Worm (Caenorhabditis elegans): ENCODE results near the gene nas-37.

The nas-37 gene

ce11 chrX:9948963-9949362 lies at the start of gene nas-37:
Gene nas-37, minus strand, starts transcription at chrX:9949063.
- TF ChIP-seq blmp-1 (tag; optimal IDR thresholded peaks at IDR 0.05): no peak
- no peak for TF ChIP-seq tbx-8 (GFP tag; optimal IDR thresholded peaks at IDR 0.05)
- no peak for TF ChIP-seq lin-32 (GFP tag; optimal IDR thresholded peaks at IDR 0.05)
- TF ChIP-seq ceh-39 (tag; optimal IDR thresholded peaks at IDR 0.05): no peak

ce11 chrX:9997344-9997743 lies 48.5 kb upstream of the nas-37 start:
- TF ChIP-seq mep-1 (tag; optimal IDR thresholded peaks at IDR 0.05) (no peak), nhr-28 (tag; optimal IDR thresholded peaks at IDR 0.05) (no peak), ham-2 (GFP tag; optimal IDR thresholded peaks at IDR 0.05) (no peak), unc-39 (tag; optimal IDR thresholded peaks at IDR 0.05) (no peak), tbx-8 (GFP tag; optimal IDR thresholded peaks at IDR 0.05) (no peak), ztf-11 (tag; optimal IDR thresholded peaks at IDR 0.05) (no peak), elt-3 (tag; optimal IDR thresholded peaks at IDR 0.05) (no peak), sem-2 (GFP tag; optimal IDR thresholded peaks at IDR 0.05) (no peak), nhr-237 (tag; optimal IDR thresholded peaks at IDR 0.05) (no peak), ceh-39 (tag; optimal IDR thresholded peaks at IDR 0.05) (no peak), M03D4.4 (tag; optimal IDR thresholded peaks at IDR 0.05) (no peak), ces-1 (GFP tag; optimal IDR thresholded peaks at IDR 0.05) (no peak), elt-1 (tag; optimal IDR thresholded peaks at IDR 0.05; ENCODE audit: borderline replicate concordance, insufficient read depth) (no peak)

- TF ChIP-seq mep-1 (tag; optimal IDR thresholded peaks at IDR 0.05): no peak
- no peak for TF ChIP-seq pha-4 (tag; optimal IDR thresholded peaks at IDR 0.05)
- TF ChIP-seq zip-8 (tag; optimal IDR thresholded peaks at IDR 0.05): no peak
- TF ChIP-seq hlh-1 (tag; optimal IDR thresholded peaks at IDR 0.05): no peak
- TF ChIP-seq bed-3 (GFP tag; optimal IDR thresholded peaks at IDR 0.05): no peak
- TF ChIP-seq ceh-83 (GFP tag; optimal IDR thresholded peaks at IDR 0.05): no peak
- TF ChIP-seq mab-5 (tag; optimal IDR thresholded peaks at IDR 0.05): no peak
- no peak for TF ChIP-seq lin-13 (tag; optimal IDR thresholded peaks at IDR 0.05)
These were observed 44.2 kb upstream of the nas-37 start for ce11 chrX:9993100-9993499.

ce11 chrX:9988884-9989283 lies 40.0 kb upstream of the nas-37 start:
- TF ChIP-seq sem-2 (GFP tag; optimal IDR thresholded peaks at IDR 0.05) (no peak), cnd-1 (tag; optimal IDR thresholded peaks at IDR 0.05) (peak; percentile 45), ceh-39 (tag; optimal IDR thresholded peaks at IDR 0.05) (no peak), ham-2 (GFP tag; optimal IDR thresholded peaks at IDR 0.05) (peak; percentile 78)

- TF ChIP-seq elt-1 (tag; optimal IDR thresholded peaks at IDR 0.05; ENCODE audit: borderline replicate concordance, insufficient read depth): peak; percentile 4
- peak; percentile 28 for TF ChIP-seq pha-4 (tag; optimal IDR thresholded peaks at IDR 0.05)
- TF ChIP-seq blmp-1 (tag; optimal IDR thresholded peaks at IDR 0.05): no peak
These were observed 38.3 kb upstream of the nas-37 start for ce11 chrX:9987166-9987565.

- no peak for TF ChIP-seq elt-1 (tag; optimal IDR thresholded peaks at IDR 0.05; ENCODE audit: borderline replicate concordance, insufficient read depth)
- no peak for TF ChIP-seq ceh-39 (tag; optimal IDR thresholded peaks at IDR 0.05)
- no peak for TF ChIP-seq nhr-28 (tag; optimal IDR thresholded peaks at IDR 0.05)
These were observed 36.1 kb upstream of the nas-37 start, which contains the start of gene F19C6.5 for ce11 chrX:9984889-9985404. Gene F19C6.5, minus strand, starts transcription at chrX:9984939.

ce11 chrX:9981259-9981658 lies 32.4 kb upstream of the nas-37 start:
- no peak for TF ChIP-seq lin-13 (tag; optimal IDR thresholded peaks at IDR 0.05)

ce11 chrX:9976206-9976605 lies 27.3 kb upstream of the nas-37 start, which contains the start of gene mgl-1:
Gene mgl-1, minus strand, starts transcription at chrX:9976306.
- TF ChIP-seq mep-1 (tag; optimal IDR thresholded peaks at IDR 0.05): no peak
- TF ChIP-seq nhr-237 (tag; optimal IDR thresholded peaks at IDR 0.05): no peak
- no peak for TF ChIP-seq ztf-11 (tag; optimal IDR thresholded peaks at IDR 0.05)
- TF ChIP-seq lsy-2 (tag; optimal IDR thresholded peaks at IDR 0.05): no peak
- TF ChIP-seq lin-32 (GFP tag; optimal IDR thresholded peaks at IDR 0.05): no peak
- no peak for TF ChIP-seq sem-2 (GFP tag; optimal IDR thresholded peaks at IDR 0.05)
- no peak for TF ChIP-seq elt-3 (tag; optimal IDR thresholded peaks at IDR 0.05)
- TF ChIP-seq elt-1 (tag; optimal IDR thresholded peaks at IDR 0.05; ENCODE audit: borderline replicate concordance, insufficient read depth): no peak
- TF ChIP-seq drap-1 (GFP tag; optimal IDR thresholded peaks at IDR 0.05): no peak
- no peak for TF ChIP-seq ceh-39 (tag; optimal IDR thresholded peaks at IDR 0.05)
- no peak for TF ChIP-seq tbx-8 (GFP tag; optimal IDR thresholded peaks at IDR 0.05)
- TF ChIP-seq snpc-4 (tag; optimal IDR thresholded peaks at IDR 0.05): no peak

Measured in whole organism, mixed stage, embryonic.